Worm (Caenorhabditis elegans) whole organism, L2 larva: ENCODE results near the gene C14A4.6.

ENCODE experiments used
- blmp-1 ChIP-seq: sonication (generic microtip); optimal IDR thresholded peaks from 2 replicates; lab custom pipeline; 2017; ENCODE audit warnings: missing genetic modification characterization, mild to moderate bottlenecking, missing compliant biosample characterization, antibody characterized with exemption, moderate library complexity; ENCODE audit not compliant: insufficient read depth
- elt-1 ChIP-seq: fragments of 150-350 bp; optimal IDR thresholded peaks from 2 replicates; lab custom pipeline; 2014; ENCODE audit warnings: missing biosample characterization, missing genetic modification characterization
- elt-3 ChIP-seq: sonication (generic microtip); optimal IDR thresholded peaks from 2 replicates; lab custom pipeline; 2017; ENCODE audit warnings: missing biosample characterization, missing genetic modification characterization
- lsy-2 ChIP-seq, 2 experiments: fragments of 150-350 bp in 1 of 2; sonication (generic microtip) in 1 of 2; optimal IDR thresholded peaks; 2 replicates each; lab custom pipeline; 2014 to 2017; ENCODE audit warnings: missing biosample characterization in 2 of 2, missing genetic modification characterization in 2 of 2
- unc-62 ChIP-seq: fragments of 150-350 bp; optimal IDR thresholded peaks from 2 replicates; lab custom pipeline; 2014; ENCODE audit warnings: missing biosample characterization, missing genetic modification reagents, missing genetic modification characterization

DNA sequence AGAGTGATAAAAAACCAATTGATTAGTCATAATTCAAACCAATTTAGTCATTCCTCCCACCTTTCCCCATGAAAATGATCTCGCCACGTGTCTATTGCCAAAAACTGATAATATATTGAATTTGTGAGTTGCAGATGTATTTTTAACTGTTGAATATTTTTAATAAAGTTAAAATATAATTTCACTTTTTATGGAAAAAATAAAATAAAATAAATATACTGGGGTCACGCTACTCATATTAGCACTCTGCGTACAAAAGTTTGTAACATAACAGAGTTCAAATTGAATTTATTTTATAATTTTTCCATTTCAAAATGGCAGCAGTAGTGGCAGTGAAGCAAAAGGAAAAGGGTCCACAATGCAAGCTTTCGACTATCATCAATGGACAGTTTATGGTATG, 23.6 kb upstream of the C14A4.6 start, which contains the start of gene C14A4.13:
- TF ChIP-seq unc-62 (no peak), elt-3 (tag; lab: Kevin White, UChicago) (no peak), elt-1 (tag; lab: Kevin White, UChicago) (no peak), lsy-2 (tag; optimal IDR thresholded peaks at IDR 0.05; lab: Kevin White, UChicago) (no peak), blmp-1 (no peak)
